Worm (Caenorhabditis elegans) whole organism, early embryonic: ENCODE results near the gene Y7A5A.8.

Experiments used
- B0310.2 ChIP-seq: sonication (generic microtip); optimal IDR thresholded peaks from 2 replicates; lab custom pipeline; 2016; ENCODE audit warnings: mild to moderate bottlenecking, missing genetic modification characterization, missing compliant biosample characterization
- aly-1 ChIP-seq: sonication (generic microtip); optimal IDR thresholded peaks from 2 replicates; lab custom pipeline; 2016; ENCODE audit warnings: missing genetic modification characterization, missing compliant biosample characterization
- ama-1 ChIP-seq: fragments of 150-350 bp; optimal IDR thresholded peaks from 2 replicates; lab custom pipeline; 2014
- hmbx-1 ChIP-seq: sonication (generic microtip); optimal IDR thresholded peaks from 2 replicates; lab custom pipeline; 2016; ENCODE audit warnings: mild to moderate bottlenecking, missing genetic modification characterization, missing compliant biosample characterization
- pes-1 ChIP-seq: fragments of 200-800 bp; sonication (Bioruptor generic); IDR thresholded peaks from 2 replicates; pipeline ENCODE4 v1.3.6; 2022; ENCODE audit warnings: missing genetic modification reagents, missing genetic modification characterization, missing compliant biosample characterization
- sea-1 ChIP-seq: fragments of 200-800 bp; sonication (Bioruptor generic); conservative IDR thresholded peaks from 2 replicates; pipeline ENCODE4 v1.3.6; 2022; ENCODE audit warnings: missing genetic modification characterization, missing compliant biosample characterization
- tbx-37 ChIP-seq: fragments of 200-800 bp; sonication (Bioruptor generic); conservative IDR thresholded peaks from 2 replicates; pipeline ENCODE4 v1.3.6; 2022; ENCODE audit warnings: missing genetic modification reagents, missing genetic modification characterization, missing compliant biosample characterization

ce11 chrX:15804072-15804471, 18.2 kb upstream of the Y7A5A.8 start, which contains the start of gene Y7A5A.7:
- TF ChIP-seq sea-1 (GFP tag; lab: Robert Waterston, UW): no peak
- TF ChIP-seq aly-1 (tag; lab: Kevin White, UChicago): no peak
- no peak for TF ChIP-seq B0310.2 (tag; lab: Kevin White, UChicago)
- TF ChIP-seq ama-1 (lab: Kevin White, UChicago): no peak
- TF ChIP-seq hmbx-1 (tag; lab: Kevin White, UChicago): no peak
- no peak for TF ChIP-seq pes-1 (GFP tag; lab: Robert Waterston, UW)
- TF ChIP-seq tbx-37 (GFP tag; lab: Robert Waterston, UW): no peak
